Worm (Caenorhabditis elegans): ENCODE data around the gene pos-1.

ce11 chrV:8379206-8379605 lies 34.7 kb upstream of the pos-1 start, which contains the start of gene F52E1.5:
- TF ChIP-seq nhr-76 (tag; optimal IDR thresholded peaks at IDR 0.05) (no peak), pha-4 (tag; optimal IDR thresholded peaks at IDR 0.05) (no peak), tbx-2 (tag; optimal IDR thresholded peaks at IDR 0.05) (no peak)

Data from whole organism, L3 larva.